Worm (Caenorhabditis elegans) whole organism, L1 larva: ENCODE measurements around the gene T10B5.4.

Source experiments
- C04F5.9 ChIP-seq: sonication (generic microtip); optimal IDR thresholded peaks from 2 replicates; lab custom pipeline; 2016; ENCODE audit warnings: missing genetic modification characterization, missing compliant biosample characterization
- F16B12.6 ChIP-seq: fragments of 150-350 bp; optimal IDR thresholded peaks from 2 replicates; lab custom pipeline; 2014; ENCODE audit warnings: missing biosample characterization, missing genetic modification characterization
- aly-2 ChIP-seq: fragments of 150-350 bp; optimal IDR thresholded peaks from 2 replicates; lab custom pipeline; 2014; ENCODE audit warnings: missing biosample characterization, missing genetic modification characterization
- blmp-1 ChIP-seq: fragments of 150-350 bp; optimal IDR thresholded peaks from 2 replicates; lab custom pipeline; 2014; ENCODE audit warnings: missing biosample characterization, missing genetic modification characterization
- ceh-82 ChIP-seq, 3 experiments: fragments of 150-350 bp in 1 of 3; sonication (generic microtip) in 2 of 3; optimal IDR thresholded peaks; 2 replicates each; lab custom pipeline; 2014 to 2017; ENCODE audit warnings: missing biosample characterization in 3 of 3, missing genetic modification characterization in 3 of 3
- ceh-90 ChIP-seq: sonication (generic microtip); optimal IDR thresholded peaks from 2 replicates; lab custom pipeline; 2016; ENCODE audit warnings: missing genetic modification characterization, missing compliant biosample characterization
- ces-1 ChIP-seq: fragments of 150-350 bp; optimal IDR thresholded peaks from 2 replicates; lab custom pipeline; 2014; ENCODE audit warnings: missing biosample characterization, missing genetic modification reagents, missing genetic modification characterization
- dsc-1 ChIP-seq: sonication (generic microtip); optimal IDR thresholded peaks from 2 replicates; lab custom pipeline; 2016; ENCODE audit warnings: mild to moderate bottlenecking, missing genetic modification characterization, missing compliant biosample characterization
- egl-13 ChIP-seq: sonication (generic microtip); optimal IDR thresholded peaks from 2 replicates; lab custom pipeline; 2016; ENCODE audit warnings: missing genotype, missing genetic modification reagents, missing genetic modification characterization, missing compliant biosample characterization
- egl-27 ChIP-seq, 2 experiments: fragments of 150-350 bp in 1 of 2; sonication (generic microtip); optimal IDR thresholded peaks; 3 replicates each; lab custom pipeline; 2017 to 2018; ENCODE audit warnings: missing biosample characterization in 2 of 2, missing genetic modification characterization in 2 of 2, missing genetic modification reagents in 2 of 2
- elt-2 ChIP-seq: sonication (generic microtip); optimal IDR thresholded peaks from 2 replicates; lab custom pipeline; 2016; ENCODE audit warnings: missing genetic modification characterization, mild to moderate bottlenecking, inconsistent platforms, missing compliant biosample characterization, missing genetic modification reagents
- fkh-8 ChIP-seq: sonication (generic microtip); optimal IDR thresholded peaks from 2 replicates; lab custom pipeline; 2016; ENCODE audit warnings: mild to moderate bottlenecking, missing genetic modification characterization, missing compliant biosample characterization
- fos-1 ChIP-seq: fragments of 150-350 bp; optimal IDR thresholded peaks from 2 replicates; lab custom pipeline; 2014; ENCODE audit warnings: missing biosample characterization, missing genetic modification characterization
- grh-1 ChIP-seq: fragments of 200-800 bp; sonication (Bioruptor generic); IDR thresholded peaks from 2 replicates; pipeline ENCODE4 v1.3.6; 2022; ENCODE audit warnings: missing genetic modification reagents, missing genetic modification characterization, missing compliant biosample characterization
- hpl-2 ChIP-seq: fragments of 150-350 bp; optimal IDR thresholded peaks from 2 replicates; lab custom pipeline; 2014; ENCODE audit warnings: missing biosample characterization, missing genetic modification reagents, missing genetic modification characterization
- irx-1 ChIP-seq: sonication (generic microtip); optimal IDR thresholded peaks from 2 replicates; lab custom pipeline; 2016; ENCODE audit warnings: missing genetic modification characterization, missing compliant biosample characterization
- isw-1 ChIP-seq: fragments of 200-800 bp; sonication (Bioruptor generic); IDR thresholded peaks from 2 replicates; pipeline ENCODE4 v1.3.6; 2022; ENCODE audit warnings: missing genetic modification characterization, missing compliant biosample characterization
- lin-13 ChIP-seq: fragments of 150-350 bp; optimal IDR thresholded peaks from 2 replicates; lab custom pipeline; 2014; ENCODE audit warnings: missing biosample characterization, missing genetic modification reagents, missing genetic modification characterization
- lin-14 ChIP-seq: fragments of 200-800 bp; sonication (Bioruptor generic); optimal IDR thresholded peaks from 2 replicates; lab custom pipeline; 2018; ENCODE audit warnings: mild to moderate bottlenecking, missing genetic modification characterization, moderate library complexity, missing compliant biosample characterization
- lin-35 ChIP-seq, 2 experiments: fragments of 150-350 bp; optimal IDR thresholded peaks; 2 replicates each; lab custom pipeline; 2014; ENCODE audit warnings: missing biosample characterization in 2 of 2, missing genetic modification characterization in 2 of 2, missing genetic modification reagents in 2 of 2
- mab-9 ChIP-seq: fragments of 200-800 bp; sonication (Bioruptor generic); IDR thresholded peaks from 2 replicates; pipeline ENCODE4 v1.3.6; 2022; ENCODE audit warnings: missing genetic modification reagents, missing genetic modification characterization, missing compliant biosample characterization
- mdl-1 ChIP-seq, 2 experiments: fragments of 150-350 bp; optimal IDR thresholded peaks; 2 replicates each; lab custom pipeline; 2014 to 2017; ENCODE audit warnings: missing biosample characterization in 2 of 2, missing genetic modification characterization in 2 of 2, inconsistent platforms in 1 of 2
- mep-1 ChIP-seq: fragments of 150-350 bp; optimal IDR thresholded peaks from 2 replicates; lab custom pipeline; 2014; ENCODE audit warnings: missing biosample characterization, missing genetic modification characterization
- nhr-11 ChIP-seq: fragments of 150-350 bp; optimal IDR thresholded peaks from 2 replicates; lab custom pipeline; 2014; ENCODE audit warnings: missing biosample characterization, missing genetic modification characterization
- nhr-12 ChIP-seq: sonication (generic microtip); optimal IDR thresholded peaks from 2 replicates; lab custom pipeline; 2017; ENCODE audit warnings: missing biosample characterization, missing genetic modification characterization
- nhr-19 ChIP-seq: fragments of 200-800 bp; sonication (Bioruptor generic); conservative IDR thresholded peaks from 2 replicates; pipeline ENCODE4 v1.3.6; 2022; ENCODE audit warnings: missing genetic modification characterization, missing compliant biosample characterization
- nhr-237 ChIP-seq: fragments of 150-350 bp; optimal IDR thresholded peaks from 2 replicates; lab custom pipeline; 2014; ENCODE audit warnings: missing biosample characterization, missing genetic modification characterization
- nhr-28 ChIP-seq: fragments of 150-350 bp; optimal IDR thresholded peaks from 2 replicates; lab custom pipeline; 2014; ENCODE audit warnings: missing biosample characterization, missing genetic modification characterization
- nhr-71 ChIP-seq: sonication (generic microtip); optimal IDR thresholded peaks from 2 replicates; lab custom pipeline; 2016; ENCODE audit warnings: mild to moderate bottlenecking, missing genetic modification characterization, moderate library complexity, missing compliant biosample characterization
- nhr-85 ChIP-seq: sonication (generic microtip); peaks from one replicate; lab custom pipeline; 2016; ENCODE audit warnings: missing genetic modification characterization, inconsistent platforms, missing compliant biosample characterization
- nhr-90 ChIP-seq: sonication (generic microtip); optimal IDR thresholded peaks from 2 replicates; lab custom pipeline; 2016; ENCODE audit warnings: mild to moderate bottlenecking, missing genetic modification characterization, missing compliant biosample characterization; ENCODE audit not compliant: poor library complexity
- pax-3 ChIP-seq: fragments of 200-800 bp; sonication (Bioruptor generic); optimal IDR thresholded peaks from 2 replicates; lab custom pipeline; 2018; ENCODE audit warnings: mild to moderate bottlenecking, missing genetic modification characterization, moderate library complexity, missing compliant biosample characterization
- rnt-1 ChIP-seq: sonication (generic microtip); optimal IDR thresholded peaks from 2 replicates; lab custom pipeline; 2016; ENCODE audit warnings: mild to moderate bottlenecking, missing genetic modification characterization, moderate library complexity, missing compliant biosample characterization
- snu-23 ChIP-seq: sonication (generic microtip); optimal IDR thresholded peaks from 2 replicates; lab custom pipeline; 2016; ENCODE audit warnings: missing genetic modification characterization, missing compliant biosample characterization
- sox-4 ChIP-seq: sonication (generic microtip); optimal IDR thresholded peaks from 2 replicates; lab custom pipeline; 2016; ENCODE audit warnings: missing genetic modification characterization, missing compliant biosample characterization
- sptf-1 ChIP-seq: fragments of 150-350 bp; optimal IDR thresholded peaks from 2 replicates; lab custom pipeline; 2014; ENCODE audit warnings: missing biosample characterization, missing genetic modification characterization
- sup-37 ChIP-seq: fragments of 200-800 bp; sonication (Bioruptor generic); optimal IDR thresholded peaks from 2 replicates; lab custom pipeline; 2018; ENCODE audit warnings: mild to moderate bottlenecking, missing genetic modification characterization, missing compliant biosample characterization
- unc-130 ChIP-seq: fragments of 150-350 bp; optimal IDR thresholded peaks from 2 replicates; lab custom pipeline; 2017; ENCODE audit warnings: missing biosample characterization, missing genetic modification characterization, inconsistent platforms
- unc-30 ChIP-seq: sonication (generic microtip); optimal IDR thresholded peaks from 2 replicates; lab custom pipeline; 2017; ENCODE audit warnings: missing biosample characterization, missing genetic modification characterization
- unc-86 ChIP-seq: sonication (generic microtip); optimal IDR thresholded peaks from 2 replicates; lab custom pipeline; 2016; ENCODE audit warnings: missing genetic modification characterization, missing compliant biosample characterization
- zag-1 ChIP-seq: fragments of 150-350 bp; optimal IDR thresholded peaks from 2 replicates; lab custom pipeline; 2014; ENCODE audit warnings: missing biosample characterization, missing genetic modification characterization
- zip-4 ChIP-seq: fragments of 200-800 bp; sonication (Bioruptor generic); optimal IDR thresholded peaks from 2 replicates; lab custom pipeline; 2018; ENCODE audit warnings: mild to moderate bottlenecking, missing genetic modification characterization, moderate library complexity, missing compliant biosample characterization

T10B5.4 gene

DNA sequence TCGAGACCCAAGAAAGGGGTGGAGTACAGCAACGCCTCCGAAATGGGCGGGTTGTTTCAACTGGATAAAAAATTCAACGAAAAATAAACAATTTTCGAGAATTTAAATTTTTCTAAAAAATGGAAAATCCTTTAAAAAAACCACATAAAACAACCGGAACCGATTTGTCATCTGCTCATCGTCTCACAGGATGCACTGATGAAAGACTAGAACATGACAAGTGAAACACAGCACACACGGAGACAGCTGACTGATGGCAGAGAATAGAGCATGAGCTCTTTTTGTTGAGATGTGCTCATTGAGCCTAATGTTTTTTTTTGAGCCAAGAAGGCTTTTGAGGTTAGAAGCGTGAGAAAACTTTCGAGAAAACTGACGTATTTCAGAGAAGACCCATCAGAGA lies 18.4 kb upstream of the T10B5.4 start:
- no peak for TF ChIP-seq F16B12.6 (tag; lab: Kevin White, UChicago)
- TF ChIP-seq rnt-1 (tag; lab: Kevin White, UChicago), result peak; percentile 16
- no peak for TF ChIP-seq nhr-237 (tag; lab: Kevin White, UChicago)
- peak; percentile 1 for TF ChIP-seq fkh-8 (tag; lab: Kevin White, UChicago)
- peak; percentile 81 for TF ChIP-seq lin-14 (GFP tag; lab: Kevin White, UChicago)
- TF ChIP-seq nhr-71 (tag; lab: Kevin White, UChicago), result no peak
- TF ChIP-seq unc-30 (tag; lab: Kevin White, UChicago), result no peak
- no peak for TF ChIP-seq elt-2
- no peak for TF ChIP-seq ces-1 (GFP tag; lab: Kevin White, UChicago)

DNA sequence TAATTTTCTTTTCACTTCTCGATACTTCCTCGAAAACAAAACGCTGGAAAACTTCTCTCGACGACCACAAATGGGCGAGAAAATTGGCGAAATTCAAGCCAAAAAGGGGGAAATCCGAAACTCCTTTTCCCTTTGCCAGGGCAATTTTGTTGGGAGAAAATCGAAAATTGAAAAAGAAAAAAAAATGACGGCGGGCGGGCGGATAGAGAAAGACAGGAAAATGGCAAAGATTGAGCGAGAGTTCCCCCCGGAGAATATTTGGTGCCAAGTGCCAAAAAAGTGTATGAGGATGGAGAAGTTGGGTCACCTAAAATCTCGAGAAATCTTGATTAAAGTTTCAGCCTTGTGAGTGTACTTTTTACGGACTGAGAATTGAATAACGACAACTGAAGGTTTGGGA lies 16.7 kb upstream of the T10B5.4 start:
- TF ChIP-seq lin-14 (GFP tag; lab: Kevin White, UChicago), result peak; percentile 35
- TF ChIP-seq snu-23, result no peak
- no peak for TF ChIP-seq nhr-90 (tag; lab: Kevin White, UChicago)
- TF ChIP-seq zip-4 (GFP tag; lab: Kevin White, UChicago), result no peak
- TF ChIP-seq aly-2, result no peak
- no peak for TF ChIP-seq nhr-19 (GFP tag; lab: Robert Waterston, UW)

DNA sequence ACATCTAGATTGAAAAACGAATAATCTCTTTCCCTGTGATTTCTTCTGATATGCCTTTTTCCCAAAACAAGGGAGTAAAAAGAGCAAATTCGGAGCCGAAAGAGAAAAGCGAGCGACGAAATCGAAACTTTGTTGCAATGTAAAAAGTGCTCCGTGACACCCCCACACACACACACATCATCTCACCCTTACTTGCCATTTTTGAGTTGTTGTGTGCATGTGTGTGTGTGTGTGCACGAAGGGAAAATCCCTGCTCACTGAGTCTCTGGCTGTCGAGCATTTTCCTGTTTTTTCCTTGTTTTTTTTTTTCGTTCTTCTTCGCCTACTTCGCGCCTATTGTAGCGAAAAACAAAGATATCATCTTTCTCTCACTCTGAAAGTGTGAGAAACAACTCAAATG lies 15.4 kb upstream of the T10B5.4 start:
- no peak for TF ChIP-seq sptf-1 (tag; lab: Kevin White, UChicago)
- TF ChIP-seq lin-14 (GFP tag; lab: Kevin White, UChicago), result peak; percentile 81

DNA sequence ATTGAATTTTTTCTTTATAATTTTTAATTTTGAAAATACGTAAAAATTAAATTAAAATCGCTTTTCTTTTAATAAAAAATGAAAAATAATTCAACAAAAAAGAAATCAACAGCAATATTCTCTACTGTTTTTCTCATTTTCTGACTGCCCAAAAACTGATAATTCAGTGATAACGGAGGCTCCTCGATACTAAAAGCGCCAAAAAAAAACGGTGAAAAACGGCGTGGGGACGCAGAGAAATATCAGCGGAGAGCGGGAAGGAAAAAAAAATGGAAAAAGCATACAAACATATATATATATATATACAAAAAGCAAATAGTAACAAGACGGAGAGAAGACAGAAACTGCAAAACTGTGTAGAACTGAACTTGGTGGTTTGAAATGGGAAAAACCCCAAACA lies 11.5 kb upstream of the T10B5.4 start:
- TF ChIP-seq elt-2, result peak; percentile 1
- no peak for TF ChIP-seq mab-9 (GFP tag; lab: Robert Waterston, UW)
- TF ChIP-seq nhr-90 (tag; lab: Kevin White, UChicago), result peak; percentile 22

DNA sequence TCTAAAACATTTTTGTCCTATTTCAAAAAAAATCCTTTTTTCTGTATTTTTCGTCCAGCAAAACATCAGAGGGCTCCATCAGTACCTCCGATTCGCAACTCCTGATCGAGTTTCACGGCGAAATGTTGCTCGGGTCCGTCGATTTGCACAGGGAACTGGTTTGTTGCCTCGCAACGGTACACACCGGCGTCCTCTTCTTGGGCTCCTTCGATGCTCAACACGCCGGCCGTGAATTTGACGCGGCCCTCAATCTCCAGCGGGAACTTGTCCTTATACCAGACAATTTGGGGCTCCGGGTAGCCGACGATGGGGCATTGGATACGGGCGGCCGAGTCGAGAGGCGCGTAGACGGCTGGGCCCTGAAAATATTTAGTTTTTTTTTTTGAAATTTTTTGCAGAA lies 6.4 kb upstream of the T10B5.4 start:
- TF ChIP-seq F16B12.6 (tag; lab: Kevin White, UChicago), result no peak

DNA sequence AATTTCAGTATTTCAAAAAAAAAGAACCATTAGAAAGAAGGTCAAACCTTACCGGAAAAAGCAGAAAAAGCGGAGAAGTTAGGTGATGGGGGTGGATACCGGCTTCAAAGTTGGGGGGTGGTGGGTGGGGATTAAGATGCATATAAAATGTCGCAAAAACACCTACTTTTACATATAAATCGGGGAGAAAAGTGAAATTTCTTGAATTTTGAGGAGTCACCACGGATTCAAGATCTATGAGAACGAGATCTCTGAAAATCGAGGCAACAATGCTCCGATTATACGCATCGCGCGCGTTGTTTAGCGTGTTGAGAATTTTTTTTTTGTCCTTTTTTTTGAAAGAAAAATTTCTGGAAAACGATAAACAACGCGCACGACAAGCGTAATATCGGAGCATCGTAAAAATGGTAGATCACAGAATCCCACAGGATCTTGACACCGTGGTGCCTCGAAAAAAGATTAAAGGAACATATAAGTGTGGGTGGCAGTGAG lies 3.9 kb upstream of the T10B5.4 start:
- TF ChIP-seq grh-1 (GFP tag; lab: Robert Waterston, UW) (no peak), lin-13 (GFP tag; lab: Kevin White, UChicago) (no peak), fos-1 (tag; lab: Kevin White, UChicago) (no peak), nhr-90 (tag; lab: Kevin White, UChicago) (peak; percentile 17), irx-1 (tag; lab: Kevin White, UChicago) (peak; percentile 27), zag-1 (tag; lab: Kevin White, UChicago) (no peak), sup-37 (no peak), mep-1 (tag; lab: Kevin White, UChicago) (no peak), nhr-28 (tag; lab: Kevin White, UChicago) (no peak), unc-86 (no peak), snu-23 (no peak), unc-130 (tag; lab: Kevin White, UChicago) (no peak), isw-1 (GFP tag; lab: Robert Waterston, UW) (no peak; the same call in 1 of the 2 replicates), nhr-11 (tag; lab: Kevin White, UChicago) (no peak), fkh-8 (tag; lab: Kevin White, UChicago) (no peak), hpl-2 (GFP tag; lab: Kevin White, UChicago) (no peak), egl-27 (tag; optimal IDR thresholded peaks at IDR 0.05; lab: Kevin White, UChicago) (no peak), nhr-12 (tag; lab: Kevin White, UChicago) (no peak), egl-13 (no peak), unc-30 (tag; lab: Kevin White, UChicago) (no peak), nhr-19 (GFP tag; lab: Robert Waterston, UW) (no peak), ceh-82 (tag; optimal IDR thresholded peaks at IDR 0.05; lab: Kevin White, UChicago) (no peak), nhr-237 (tag; lab: Kevin White, UChicago) (no peak), pax-3 (tag; lab: Kevin White, UChicago) (peak; percentile 59), nhr-85 (tag; lab: Kevin White, UChicago) (peak; percentile 71), mab-9 (GFP tag; lab: Robert Waterston, UW) (no peak), mdl-1 (tag; optimal IDR thresholded peaks at IDR 0.05; lab: Kevin White, UChicago) (no peak), dsc-1 (peak; percentile 34), ceh-90 (tag; lab: Kevin White, UChicago) (no peak), C04F5.9 (tag; lab: Kevin White, UChicago) (no peak), lin-35 (GFP tag; optimal IDR thresholded peaks at IDR 0.05; lab: Kevin White, UChicago) (peak in 1 of 2 experiments; percentile 28), sox-4 (no peak), blmp-1 (no peak)
